Fruit fly (Drosophila melanogaster) whole organism, embryonic: ENCODE data around the gene CG13476.
A peak's percentile ranks its signal among the peaks of the same experiment; 100 is the strongest.

Source experiments
- Awh ChIP-seq: fragments of 200-800 bp; sonication (Bioruptor generic); IDR thresholded peaks from 2 replicates; pipeline ENCODE4, ENCODE4 v1.3.6; 2022; ENCODE audit warnings: missing biosample characterization, missing genetic modification characterization
- Bdp1 ChIP-seq: fragments of 200-800 bp; sonication (Bioruptor generic); optimal IDR thresholded peaks from 3 replicates; lab custom pipeline; 2016; ENCODE audit warnings: missing biosample characterization, missing genetic modification characterization
- CG11723 ChIP-seq: fragments of 200-800 bp; sonication (Bioruptor generic); optimal IDR thresholded peaks from 2 replicates; lab custom pipeline; 2017; ENCODE audit warnings: missing biosample characterization, mild to moderate bottlenecking, missing genetic modification characterization
- CG12104 ChIP-seq: fragments of 200-800 bp; sonication (Bioruptor generic); optimal IDR thresholded peaks from 3 replicates; lab custom pipeline; 2016; ENCODE audit warnings: missing biosample characterization, missing genetic modification characterization
- CG12769 ChIP-seq: fragments of 200-800 bp; sonication (Bioruptor generic); optimal IDR thresholded peaks from 2 replicates; lab custom pipeline; 2019; ENCODE audit warnings: missing biosample characterization, mild to moderate bottlenecking, missing genetic modification characterization, moderate library complexity
- CG13287 ChIP-seq: fragments of 200-800 bp; sonication (Bioruptor generic); IDR thresholded peaks from 2 replicates; pipeline ENCODE4 v1.3.6; 2022; ENCODE audit warnings: missing biosample characterization, missing genetic modification characterization; ENCODE audit not compliant: partially characterized antibody
- CG17612 ChIP-seq: fragments of 200-800 bp; sonication (Bioruptor generic); IDR thresholded peaks from 2 replicates; pipeline ENCODE4 v1.3.6; 2022; ENCODE audit warnings: missing biosample characterization, missing genetic modification characterization
- CG31365 ChIP-seq: fragments of 200-800 bp; sonication (Bioruptor generic); optimal IDR thresholded peaks from 2 replicates; lab custom pipeline; 2018; ENCODE audit warnings: missing biosample characterization, mild to moderate bottlenecking, missing genetic modification characterization
- CG4360 ChIP-seq: fragments of 200-800 bp; sonication (Bioruptor generic); IDR thresholded peaks from 2 replicates; pipeline ENCODE4 v1.3.6; 2022; ENCODE audit warnings: missing biosample characterization, missing genetic modification characterization
- CG7372 ChIP-seq: fragments of 200-800 bp; sonication (Bioruptor generic); IDR thresholded peaks from 2 replicates; pipeline ENCODE4 v1.3.6; 2022; ENCODE audit warnings: missing biosample characterization, missing genetic modification characterization
- CG7556 ChIP-seq: fragments of 200-800 bp; sonication (Bioruptor generic); optimal IDR thresholded peaks from 2 replicates; lab custom pipeline; 2017; ENCODE audit warnings: missing biosample characterization, mild to moderate bottlenecking, missing genetic modification characterization
- CG7745 ChIP-seq: fragments of 200-800 bp; sonication (Bioruptor generic); optimal IDR thresholded peaks from 2 replicates; lab custom pipeline; 2018; ENCODE audit warnings: missing biosample characterization, mild to moderate bottlenecking, missing genetic modification characterization, moderate library complexity
- CG7963 ChIP-seq: fragments of 200-800 bp; sonication (Bioruptor generic); IDR thresholded peaks from 3 replicates; pipeline ENCODE4 v1.3.6; 2022; ENCODE audit warnings: missing biosample characterization, missing genetic modification characterization; ENCODE audit not compliant: partially characterized antibody
- CG8290 ChIP-seq, 3 experiments: fragments of 200-800 bp; sonication (Bioruptor generic); optimal IDR thresholded peaks; 2 replicates each; lab custom pipeline; 2016 to 2019; ENCODE audit warnings: missing biosample characterization in 3 of 3, missing genetic modification characterization in 3 of 3, mild to moderate bottlenecking in 2 of 3, moderate library complexity in 1 of 3
- Dbx ChIP-seq: fragments of 200-800 bp; sonication (Bioruptor generic); IDR thresholded peaks from 3 replicates; pipeline ENCODE4 v1.3.6; 2022; ENCODE audit warnings: missing biosample characterization, missing genetic modification characterization
- Doc2 ChIP-seq: fragments of 200-800 bp; sonication (Bioruptor generic); IDR thresholded peaks from 2 replicates; pipeline ENCODE4 v1.3.6; 2022; ENCODE audit warnings: missing biosample characterization, missing genetic modification characterization
- Ets65A ChIP-seq: fragments of 200-800 bp; sonication (Bioruptor generic); peaks from one replicate; lab custom pipeline; 2016; ENCODE audit warnings: missing biosample characterization, missing genetic modification characterization
- Hmx ChIP-seq: fragments of 200-800 bp; sonication (Bioruptor generic); optimal IDR thresholded peaks from 2 replicates; lab custom pipeline; 2016; ENCODE audit warnings: missing biosample characterization, missing genetic modification characterization
- Hr51 ChIP-seq, 2 experiments: fragments of 200-800 bp; sonication (Bioruptor generic); optimal IDR thresholded peaks; 2 replicates in 1 of 2; 3 replicates in 1 of 2; lab custom pipeline; 2016 to 2018; ENCODE audit warnings: missing biosample characterization in 2 of 2, missing genetic modification characterization in 2 of 2, mild to moderate bottlenecking in 1 of 2, moderate library complexity in 1 of 2
- Hsf ChIP-seq: fragments of 200-800 bp; sonication (Bioruptor generic); optimal IDR thresholded peaks from 3 replicates; lab custom pipeline; 2016; ENCODE audit warnings: missing biosample characterization, missing genetic modification characterization
- Med ChIP-seq: fragments of 200-800 bp; sonication (Bioruptor generic); peaks from one replicate; lab custom pipeline; 2016; ENCODE audit warnings: missing biosample characterization, missing genetic modification characterization, mild to moderate bottlenecking, inconsistent platforms, moderate library complexity
- NFAT ChIP-seq: fragments of 200-800 bp; sonication (Bioruptor generic); IDR thresholded peaks from 2 replicates; pipeline ENCODE4 v1.3.6; 2022; ENCODE audit warnings: missing biosample characterization, missing genetic modification characterization
- Sry-δ ChIP-seq: fragments of 200-800 bp; sonication (Bioruptor generic); optimal IDR thresholded peaks from 2 replicates; lab custom pipeline; 2016; ENCODE audit warnings: missing biosample characterization, missing genetic modification characterization
- Stat92E ChIP-seq, 3 experiments: fragments of >200 bp in 2 of 3; fragments of 200-800 bp in 1 of 3; sonication (Bioruptor generic) in 1 of 3; optimal IDR thresholded peaks; 2 replicates each; lab custom pipeline; 2017 to 2019; ENCODE audit warnings: missing biosample characterization in 3 of 3, missing genetic modification characterization in 3 of 3, mild to moderate bottlenecking in 1 of 3, moderate library complexity in 1 of 3
- btn ChIP-seq: fragments of 200-800 bp; sonication (Bioruptor generic); optimal IDR thresholded peaks from 2 replicates; lab custom pipeline; 2016; ENCODE audit warnings: missing biosample characterization, missing genetic modification characterization
- chinmo ChIP-seq: fragments of 200-800 bp; sonication (Bioruptor generic); IDR thresholded peaks from 4 replicates; pipeline ENCODE4 v1.3.6; 2022; ENCODE audit warnings: missing biosample characterization, missing genetic modification characterization; ENCODE audit not compliant: partially characterized antibody
- dmrt99B ChIP-seq: fragments of 200-800 bp; sonication (Bioruptor generic); optimal IDR thresholded peaks from 2 replicates; lab custom pipeline; 2018; ENCODE audit warnings: missing biosample characterization, mild to moderate bottlenecking, missing genetic modification characterization, moderate library complexity
- dpn ChIP-seq, 2 experiments: fragments of 200-800 bp; sonication (Bioruptor generic); optimal IDR thresholded peaks; 3 replicates each; lab custom pipeline; 2016; ENCODE audit warnings: missing biosample characterization in 2 of 2, missing genetic modification characterization in 2 of 2
- gro ChIP-seq: fragments of 200-800 bp; sonication (Bioruptor generic); optimal IDR thresholded peaks from 2 replicates; lab custom pipeline; 2016; ENCODE audit warnings: missing biosample characterization, missing genetic modification characterization
- gsb-n ChIP-seq: fragments of 200-800 bp; sonication (Bioruptor generic); optimal IDR thresholded peaks from 3 replicates; lab custom pipeline; 2018; ENCODE audit warnings: missing biosample characterization, mild to moderate bottlenecking, missing genetic modification characterization
- insv ChIP-seq, 2 experiments: fragments of 200-800 bp; sonication (Bioruptor generic); optimal IDR thresholded peaks; 3 replicates each; lab custom pipeline; 2016 to 2018; ENCODE audit warnings: missing biosample characterization in 2 of 2, missing genetic modification characterization in 2 of 2
- jing ChIP-seq: fragments of 200-800 bp; sonication (Bioruptor generic); optimal IDR thresholded peaks from 2 replicates; lab custom pipeline; 2018; ENCODE audit warnings: missing biosample characterization, mild to moderate bottlenecking, missing genetic modification characterization
- lola ChIP-seq, 3 experiments: fragments of >200 bp in 2 of 3; fragments of 200-800 bp in 1 of 3; sonication (Bioruptor generic) in 1 of 3; optimal IDR thresholded peaks; 2 replicates each; lab custom pipeline; 2017 to 2019; ENCODE audit warnings: missing biosample characterization in 3 of 3, missing genetic modification characterization in 3 of 3, mild to moderate bottlenecking in 1 of 3, moderate library complexity in 1 of 3
- pan ChIP-seq, 4 experiments: fragments of >200 bp in 3 of 4; fragments of 200-800 bp in 1 of 4; sonication (Bioruptor generic) in 1 of 4; optimal IDR thresholded peaks in 3 of 4; IDR thresholded peaks in 1 of 4; 2 replicates each; pipeline versions ENCODE4 v1.3.6 to Lab custom; 2017 to 2022; ENCODE audit warnings: missing biosample characterization in 2 of 4, missing genetic modification characterization in 2 of 4, mixed read lengths in 1 of 4
- pfk ChIP-seq: fragments of 200-800 bp; sonication (Bioruptor generic); optimal IDR thresholded peaks from 2 replicates; lab custom pipeline; 2018; ENCODE audit warnings: missing biosample characterization, mild to moderate bottlenecking, missing genetic modification characterization, moderate library complexity
- repo ChIP-seq: fragments of 200-800 bp; sonication (Bioruptor generic); optimal IDR thresholded peaks from 2 replicates; lab custom pipeline; 2016; ENCODE audit warnings: missing biosample characterization, missing genetic modification characterization
- sd ChIP-seq: fragments of 200-800 bp; sonication (Bioruptor generic); optimal IDR thresholded peaks from 3 replicates; lab custom pipeline; 2018; ENCODE audit warnings: missing biosample characterization, mild to moderate bottlenecking, missing genetic modification characterization, moderate library complexity
- sens ChIP-seq: fragments of 200-800 bp; sonication (Bioruptor generic); peaks from one replicate; lab custom pipeline; 2016; ENCODE audit warnings: missing biosample characterization, missing genetic modification characterization
- sqz ChIP-seq: fragments of 200-800 bp; sonication (Bioruptor generic); optimal IDR thresholded peaks from 3 replicates; lab custom pipeline; 2018; ENCODE audit warnings: missing biosample characterization, mild to moderate bottlenecking, missing genetic modification characterization
- sr ChIP-seq: fragments of 200-800 bp; sonication (Bioruptor generic); IDR thresholded peaks from 3 replicates; pipeline ENCODE4 v1.3.6; 2022; ENCODE audit warnings: missing biosample characterization, missing genetic modification characterization
- tgo ChIP-seq: fragments of 200-800 bp; sonication (Bioruptor generic); IDR thresholded peaks from 3 replicates; pipeline ENCODE4 v1.3.6; 2022; ENCODE audit warnings: missing biosample characterization, missing genetic modification characterization
- twi ChIP-seq: fragments of 200-800 bp; optimal IDR thresholded peaks from 2 replicates; lab custom pipeline; 2019; ENCODE audit warnings: missing biosample characterization, mild to moderate bottlenecking, missing genetic modification characterization, moderate library complexity
- vvl ChIP-seq: fragments of 200-800 bp; sonication (Bioruptor generic); IDR thresholded peaks from 2 replicates; pipeline ENCODE4 v1.3.6; 2022; ENCODE audit warnings: missing biosample characterization, missing genetic modification characterization
- zen2 ChIP-seq: fragments of 200-800 bp; sonication (Bioruptor generic); IDR thresholded peaks from 3 replicates; pipeline ENCODE4 v1.3.6; 2022; ENCODE audit warnings: missing biosample characterization, missing genetic modification characterization; ENCODE audit not compliant: partially characterized antibody
- zfh1 ChIP-seq: fragments of 200-800 bp; sonication (Bioruptor generic); IDR thresholded peaks from 3 replicates; pipeline ENCODE4 v1.3.6; 2022; ENCODE audit warnings: missing biosample characterization, missing genetic modification characterization

The CG13476 gene

DNA sequence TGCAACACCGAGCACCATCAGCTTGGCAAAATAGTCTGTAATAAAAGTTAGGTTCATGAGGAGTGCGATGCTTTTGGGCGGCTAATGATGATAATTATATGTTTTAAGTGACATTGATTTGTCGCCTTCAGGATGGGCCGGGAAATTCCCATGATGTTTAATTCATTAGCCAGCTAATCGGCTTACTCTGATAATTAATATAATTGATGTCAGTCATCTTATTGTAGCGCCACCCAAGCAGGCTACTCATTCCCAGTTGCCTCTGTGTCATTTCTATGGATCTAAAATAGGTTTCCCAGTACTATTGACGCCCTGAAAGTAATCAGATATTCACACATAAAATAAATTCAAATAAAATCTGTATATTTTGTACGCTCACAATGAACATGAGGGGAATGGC, at the start of gene CG13476:
TSS of gene CG13476 (plus strand) at position 301 of the 400 bp plus-strand sequence.
- TF ChIP-seq insv (GFP tag; optimal IDR thresholded peaks at IDR 0.05; lab: Kevin White, UChicago) (no peak), zen2 (no peak), Hsf (GFP tag; lab: Kevin White, UChicago) (no peak)

DNA sequence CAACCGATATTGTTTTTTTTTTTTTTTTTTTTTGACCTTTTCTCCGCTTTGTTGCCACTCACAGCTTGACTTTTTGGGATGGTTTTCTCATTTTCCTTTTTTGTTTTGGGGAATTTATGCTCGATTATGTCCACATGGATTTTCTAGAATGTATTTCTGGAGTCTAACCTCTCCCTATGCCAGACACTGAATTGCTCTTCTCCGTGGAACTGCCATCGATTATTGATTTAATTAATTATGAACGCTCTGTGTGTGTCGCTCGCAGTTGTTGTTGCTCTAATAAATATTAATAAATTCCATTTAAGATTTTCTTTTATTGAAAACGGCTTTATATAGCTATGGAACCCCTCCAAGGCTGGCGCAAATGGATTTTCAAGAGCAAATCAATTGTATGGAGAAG, 49.6 kb upstream of the CG13476 start:
- peak; percentile 67 for TF ChIP-seq sqz
- peak; percentile 12 for TF ChIP-seq CG7745 (tag; lab: Kevin White, UChicago)
- no peak for TF ChIP-seq pfk
- TF ChIP-seq gsb-n (tag; lab: Kevin White, UChicago), result peak; percentile 59
- TF ChIP-seq twi (tag; lab: Kevin White, UChicago), result peak; percentile 40
- TF ChIP-seq CG4360 (GFP tag; lab: Robert Waterston, UW), result peak; percentile 56; the same call in 1 of the 2 replicates
- TF ChIP-seq Stat92E (GFP tag; optimal IDR thresholded peaks at IDR 0.05; lab: Kevin White, UChicago), result peak in 1 of 3 experiments; percentile 24
- no peak for TF ChIP-seq jing
- peak; percentile 38 for TF ChIP-seq Med (GFP tag; lab: Kevin White, UChicago)
- TF ChIP-seq sens (GFP tag; lab: Kevin White, UChicago), result peak; percentile 68
- no peak for TF ChIP-seq Doc2 (GFP tag; lab: Robert Waterston, UW)
- no peak for TF ChIP-seq CG31365
- TF ChIP-seq btn, result no peak
- TF ChIP-seq, all 482 proteins: peak for 8

DNA sequence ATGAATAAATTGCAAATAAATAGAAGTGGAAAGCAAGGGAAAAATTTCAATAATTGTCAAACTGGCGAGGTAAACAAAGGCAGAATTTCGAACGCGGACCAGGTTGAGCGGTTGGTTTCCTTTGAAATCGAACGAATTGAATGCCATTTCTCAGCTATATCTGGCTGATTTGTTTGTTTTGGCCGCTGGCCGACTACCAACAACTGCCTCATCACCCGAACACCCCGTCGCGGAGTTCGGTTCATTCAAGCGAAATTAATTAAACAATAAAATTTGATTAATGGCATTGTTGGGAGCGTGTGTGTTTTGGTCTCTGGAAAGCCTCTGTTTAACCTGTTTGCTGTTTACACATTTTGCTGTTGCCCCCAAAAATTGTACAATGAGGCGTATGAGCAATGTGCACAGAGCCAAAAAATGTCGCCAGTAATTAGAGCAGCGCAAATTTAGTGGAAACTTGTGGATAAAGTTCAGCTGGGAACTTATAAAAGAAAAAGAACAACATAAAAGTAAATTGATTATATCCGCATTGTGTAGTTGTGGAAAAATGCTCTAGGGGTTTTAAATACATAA, 47.7 kb upstream of the CG13476 start:
- peak; percentile 73 for TF ChIP-seq Med (GFP tag; lab: Kevin White, UChicago)
- no peak for TF ChIP-seq dpn (GFP tag; optimal IDR thresholded peaks at IDR 0.05; lab: Kevin White, UChicago)
- TF ChIP-seq Hr51 (GFP tag; optimal IDR thresholded peaks at IDR 0.05; lab: Kevin White, UChicago), result peak in 1 of 2 experiments; percentile 6
- TF ChIP-seq pan (optimal IDR thresholded peaks at IDR 0.05; lab: Kevin White, UChicago), result no peak
- peak in 1 of 2 experiments; percentile 11 for TF ChIP-seq pan (GFP tag; optimal IDR thresholded peaks at IDR 0.05 in 1 of 2, IDR thresholded peaks at IDR 0.05 in 1 of 2)
- TF ChIP-seq CG17612 (GFP tag; lab: Robert Waterston, UW), result 0 out of 2 replicates have a peak, but pooled peaks have one; percentile 5
- TF ChIP-seq Hsf (GFP tag; lab: Kevin White, UChicago), result no peak
- TF ChIP-seq zfh1 (GFP tag; lab: Robert Waterston, UW), result peak; percentile 8; the same call in 1 of the 3 replicates
- TF ChIP-seq repo (GFP tag; lab: Kevin White, UChicago), result no peak
- no peak for TF ChIP-seq Hmx (GFP tag; lab: Kevin White, UChicago)
- no peak for TF ChIP-seq CG8290 (GFP tag; optimal IDR thresholded peaks at IDR 0.05; lab: Kevin White, UChicago)
- TF ChIP-seq CG8290 (tag; optimal IDR thresholded peaks at IDR 0.05; lab: Kevin White, UChicago), result peak in 1 of 2 experiments; percentile 20
- TF ChIP-seq CG7372 (GFP tag; lab: Robert Waterston, UW), result 0 out of 2 replicates have a peak, but pooled peaks have one; percentile 15
- TF ChIP-seq vvl, result 0 out of 2 replicates have a peak, but pooled peaks have one; percentile 14
- TF ChIP-seq gro (GFP tag; lab: Kevin White, UChicago), result peak; percentile 39
- peak; percentile 72 for TF ChIP-seq sd (tag; lab: Kevin White, UChicago)
- TF ChIP-seq chinmo (GFP tag; lab: Robert Waterston, UW), result 0 out of 4 replicates have a peak, but pooled peaks have one; percentile 53
- TF ChIP-seq CG7556, result no peak
- no peak for TF ChIP-seq tgo (GFP tag; lab: Robert Waterston, UW)
- TF ChIP-seq NFAT (GFP tag; lab: Robert Waterston, UW), result no peak
- TF ChIP-seq CG12769, result peak; percentile 68
- no peak for TF ChIP-seq Bdp1 (GFP tag; lab: Kevin White, UChicago)
- no peak for TF ChIP-seq lola (GFP tag; optimal IDR thresholded peaks at IDR 0.05; lab: Kevin White, UChicago)
- peak; percentile 58 for TF ChIP-seq Ets65A (GFP tag; lab: Kevin White, UChicago)
- TF ChIP-seq CG7963 (GFP tag; lab: Robert Waterston, UW), result no peak
- TF ChIP-seq Sry-δ, result no peak
- no peak for TF ChIP-seq CG13287
- no peak for TF ChIP-seq CG11723 (GFP tag; lab: Kevin White, UChicago)
- peak; percentile 7 for TF ChIP-seq dmrt99B (tag; lab: Kevin White, UChicago)
- peak; percentile 85 for TF ChIP-seq Awh (GFP tag; lab: Robert Waterston, UW)
- TF ChIP-seq CG12104, result no peak
- TF ChIP-seq Dbx (GFP tag; lab: Robert Waterston, UW), result 0 out of 3 replicates have a peak, but pooled peaks have one; percentile 45
- no peak for TF ChIP-seq sr (GFP tag; lab: Robert Waterston, UW)
- peak; percentile 47 for TF ChIP-seq sens (GFP tag; lab: Kevin White, UChicago)
